Worm (Caenorhabditis elegans) whole organism, midembryonic: ENCODE results near the gene rgr-1.

Source experiments
- T22C8.4 ChIP-seq: fragments of 200-800 bp; sonication (Bioruptor generic); IDR thresholded peaks from 2 replicates; pipeline ENCODE4 v1.3.6; 2022; ENCODE audit warnings: missing genetic modification characterization, missing compliant biosample characterization
- cog-1 ChIP-seq: sonication (generic microtip); optimal IDR thresholded peaks from 2 replicates; lab custom pipeline; 2016; ENCODE audit warnings: missing genetic modification characterization, missing compliant biosample characterization
- flt-1 ChIP-seq: fragments of 200-800 bp; sonication (Bioruptor generic); IDR thresholded peaks from 2 replicates; pipeline ENCODE4 v1.3.6; 2022; ENCODE audit warnings: missing genetic modification characterization, missing compliant biosample characterization
- klf-2 ChIP-seq: fragments of 200-800 bp; sonication (Bioruptor generic); conservative IDR thresholded peaks from 2 replicates; pipeline ENCODE4 v1.3.6; 2022; ENCODE audit warnings: missing genetic modification reagents, missing genetic modification characterization, missing compliant biosample characterization
- med-1 ChIP-seq: sonication (generic microtip); optimal IDR thresholded peaks from 2 replicates; lab custom pipeline; 2017; ENCODE audit warnings: missing genetic modification characterization, mild to moderate bottlenecking, missing compliant biosample characterization, antibody characterized with exemption, missing genetic modification reagents; ENCODE audit not compliant: insufficient read depth
- ref-1 ChIP-seq: fragments of 200-800 bp; sonication (Bioruptor generic); conservative IDR thresholded peaks from 2 replicates; pipeline ENCODE4 v1.3.6; 2022; ENCODE audit warnings: missing genetic modification reagents, missing genetic modification characterization, missing compliant biosample characterization
- tab-1 ChIP-seq: fragments of 200-800 bp; sonication (Bioruptor generic); IDR thresholded peaks from 2 replicates; pipeline ENCODE4 v1.3.6; 2022; ENCODE audit warnings: missing genetic modification characterization, missing compliant biosample characterization
- ztf-23 ChIP-seq: fragments of 200-800 bp; sonication (Bioruptor generic); IDR thresholded peaks from 2 replicates; pipeline ENCODE4 v1.3.6; 2022; ENCODE audit warnings: missing genetic modification reagents, missing genetic modification characterization, missing compliant biosample characterization
- ztf-29 ChIP-seq: fragments of 200-800 bp; sonication (Bioruptor generic); IDR thresholded peaks from 2 replicates; pipeline ENCODE4 v1.3.6; 2022; ENCODE audit warnings: missing genetic modification reagents, missing genetic modification characterization, missing compliant biosample characterization

rgr-1 gene

ce11 chrIII:9393114-9393780 is at the start of gene rgr-1, which contains the start of gene gpr-2:
TSS of gene rgr-1 (plus strand) at chrIII:9393730.
TSS of gene gpr-2 (minus strand) at chrIII:9393164.
- no peak for TF ChIP-seq ref-1 (GFP tag; lab: Robert Waterston, UW)
- no peak for TF ChIP-seq cog-1 (tag; lab: Kevin White, UChicago)
- TF ChIP-seq ztf-29 (GFP tag; lab: Robert Waterston, UW) = no peak
- no peak for TF ChIP-seq med-1 (GFP tag; lab: Kevin White, UChicago)
- no peak for TF ChIP-seq flt-1 (GFP tag; lab: Robert Waterston, UW)

ce11 chrIII:9344347-9344746 is 49.2 kb upstream of the rgr-1 start, which contains the start of gene emb-9:
TSS of gene emb-9 (minus strand) at chrIII:9344447.
- TF ChIP-seq ztf-29 (GFP tag; lab: Robert Waterston, UW) (no peak), tab-1 (GFP tag; lab: Robert Waterston, UW) (no peak), T22C8.4 (no peak), flt-1 (GFP tag; lab: Robert Waterston, UW) (no peak), klf-2 (GFP tag; lab: Robert Waterston, UW) (no peak)

ce11 chrIII:9346114-9346513 is 47.4 kb upstream of the rgr-1 start:
- TF ChIP-seq ref-1 (GFP tag; lab: Robert Waterston, UW) (no peak), tab-1 (GFP tag; lab: Robert Waterston, UW) (no peak), ztf-29 (GFP tag; lab: Robert Waterston, UW) (no peak), flt-1 (GFP tag; lab: Robert Waterston, UW) (no peak), ztf-23 (GFP tag; lab: Robert Waterston, UW) (no peak), cog-1 (tag; lab: Kevin White, UChicago) (no peak), med-1 (GFP tag; lab: Kevin White, UChicago) (no peak), T22C8.4 (no peak)

- TF ChIP-seq med-1 (GFP tag; lab: Kevin White, UChicago) (no peak), ztf-23 (GFP tag; lab: Robert Waterston, UW) (0 out of 2 replicates have a peak, but pooled peaks have one; percentile 14)
These were observed 46.8 kb upstream of the rgr-1 start for ce11 chrIII:9346722-9347121.

ce11 chrIII:9353814-9354213 is 39.7 kb upstream of the rgr-1 start:
- TF ChIP-seq ref-1 (GFP tag; lab: Robert Waterston, UW) (no peak), klf-2 (GFP tag; lab: Robert Waterston, UW) (no peak), flt-1 (GFP tag; lab: Robert Waterston, UW) (no peak), ztf-23 (GFP tag; lab: Robert Waterston, UW) (no peak), T22C8.4 (no peak), ztf-29 (GFP tag; lab: Robert Waterston, UW) (no peak)

- TF ChIP-seq klf-2 (GFP tag; lab: Robert Waterston, UW) = no peak
- no peak for TF ChIP-seq flt-1 (GFP tag; lab: Robert Waterston, UW)
These were observed 38.0 kb upstream of the rgr-1 start, which contains the start of gene chtb-1 for ce11 chrIII:9355412-9355969. TSS of gene chtb-1 (minus strand) at chrIII:9355462.

ce11 chrIII:9359060-9359459 is 34.5 kb upstream of the rgr-1 start, which contains the start of gene K04H4.5:
TSS of gene K04H4.5 (plus strand) at chrIII:9359360.
- TF ChIP-seq ref-1 (GFP tag; lab: Robert Waterston, UW) (no peak), tab-1 (GFP tag; lab: Robert Waterston, UW) (no peak), T22C8.4 (no peak), ztf-23 (GFP tag; lab: Robert Waterston, UW) (no peak), flt-1 (GFP tag; lab: Robert Waterston, UW) (no peak), ztf-29 (GFP tag; lab: Robert Waterston, UW) (no peak), med-1 (GFP tag; lab: Kevin White, UChicago) (no peak)

- TF ChIP-seq med-1 (GFP tag; lab: Kevin White, UChicago) = no peak
- TF ChIP-seq ref-1 (GFP tag; lab: Robert Waterston, UW) = no peak
- TF ChIP-seq ztf-29 (GFP tag; lab: Robert Waterston, UW) = no peak
- TF ChIP-seq ztf-23 (GFP tag; lab: Robert Waterston, UW) = no peak
- no peak for TF ChIP-seq cog-1 (tag; lab: Kevin White, UChicago)
- no peak for TF ChIP-seq flt-1 (GFP tag; lab: Robert Waterston, UW)
- TF ChIP-seq klf-2 (GFP tag; lab: Robert Waterston, UW) = no peak
These were observed 32.3 kb upstream of the rgr-1 start, which contains the start of gene flp-25 for ce11 chrIII:9361228-9361627. TSS of gene flp-25 (plus strand) at chrIII:9361528.

ce11 chrIII:9366376-9366775 is 27.2 kb upstream of the rgr-1 start:
- TF ChIP-seq ztf-23 (GFP tag; lab: Robert Waterston, UW) (no peak), ref-1 (GFP tag; lab: Robert Waterston, UW) (no peak), T22C8.4 (no peak), med-1 (GFP tag; lab: Kevin White, UChicago) (no peak)

ce11 chrIII:9366971-9367370 is 26.6 kb upstream of the rgr-1 start, which contains the start of gene crn-6:
TSS of gene crn-6 (plus strand) at chrIII:9367271.
- TF ChIP-seq ztf-29 (GFP tag; lab: Robert Waterston, UW) = no peak
- no peak for TF ChIP-seq ref-1 (GFP tag; lab: Robert Waterston, UW)
- TF ChIP-seq klf-2 (GFP tag; lab: Robert Waterston, UW) = no peak
- TF ChIP-seq flt-1 (GFP tag; lab: Robert Waterston, UW) = no peak
- TF ChIP-seq T22C8.4 = no peak
- TF ChIP-seq tab-1 (GFP tag; lab: Robert Waterston, UW) = no peak
- TF ChIP-seq cog-1 (tag; lab: Kevin White, UChicago) = no peak
- TF ChIP-seq med-1 (GFP tag; lab: Kevin White, UChicago) = no peak
- no peak for TF ChIP-seq ztf-23 (GFP tag; lab: Robert Waterston, UW)
